Fruit fly (Drosophila melanogaster) whole organism, embryonic: ENCODE results near the gene Pxd.

Source experiments
- Asciz ChIP-seq: fragments of 200-800 bp; sonication (Bioruptor generic); optimal IDR thresholded peaks from 2 replicates; lab custom pipeline; 2017; ENCODE audit warnings: missing biosample characterization, mild to moderate bottlenecking, missing genetic modification characterization, missing genetic modification reagents
- BEAF-32 ChIP-seq: fragments of 200-800 bp; sonication (Bioruptor generic); optimal IDR thresholded peaks from 3 replicates; lab custom pipeline; 2017; ENCODE audit warnings: missing biosample characterization, missing genetic modification characterization, mild to moderate bottlenecking, moderate library complexity, missing genetic modification reagents
- C15 ChIP-seq: fragments of 200-800 bp; sonication (Bioruptor generic); IDR thresholded peaks from 3 replicates; pipeline ENCODE4 v1.3.6; 2022; ENCODE audit warnings: missing biosample characterization, missing genetic modification characterization
- CG10543 ChIP-seq: fragments of 200-800 bp; sonication (Bioruptor generic); optimal IDR thresholded peaks from 3 replicates; lab custom pipeline; 2017; ENCODE audit warnings: missing biosample characterization, mild to moderate bottlenecking, missing genetic modification characterization, moderate library complexity
- CG14710 ChIP-seq: fragments of 200-800 bp; sonication (Bioruptor generic); optimal IDR thresholded peaks from 3 replicates; lab custom pipeline; 2019; ENCODE audit warnings: missing biosample characterization, mild to moderate bottlenecking, missing genetic modification characterization, moderate library complexity
- CG15601 ChIP-seq: fragments of 200-800 bp; sonication (Bioruptor generic); optimal IDR thresholded peaks from 3 replicates; lab custom pipeline; 2019; ENCODE audit warnings: missing biosample characterization, mild to moderate bottlenecking, missing genetic modification characterization, moderate library complexity
- CG15696 ChIP-seq: fragments of 200-800 bp; sonication (Bioruptor generic); optimal IDR thresholded peaks from 2 replicates; lab custom pipeline; 2019; ENCODE audit warnings: missing biosample characterization, mild to moderate bottlenecking, missing genetic modification characterization, moderate library complexity
- CG16815 ChIP-seq: fragments of 200-800 bp; sonication (Bioruptor generic); optimal IDR thresholded peaks from 3 replicates; lab custom pipeline; 2017; ENCODE audit warnings: missing biosample characterization, mild to moderate bottlenecking, missing genetic modification characterization
- CG18764 ChIP-seq: fragments of 200-800 bp; sonication (Bioruptor generic); optimal IDR thresholded peaks from 3 replicates; lab custom pipeline; 2016; ENCODE audit warnings: missing biosample characterization, missing genetic modification characterization
- CG2120 ChIP-seq: fragments of 200-800 bp; sonication (Bioruptor generic); optimal IDR thresholded peaks from 3 replicates; lab custom pipeline; 2016; ENCODE audit warnings: missing biosample characterization, missing genetic modification characterization
- CG2199 ChIP-seq: fragments of 200-800 bp; sonication (Bioruptor generic); IDR thresholded peaks from 3 replicates; pipeline ENCODE4 v1.3.6; 2022; ENCODE audit warnings: missing biosample characterization, missing genetic modification characterization
- CG2712 ChIP-seq: fragments of 200-800 bp; optimal IDR thresholded peaks from 3 replicates; lab custom pipeline; 2019; ENCODE audit warnings: missing biosample characterization, mild to moderate bottlenecking, missing genetic modification characterization, moderate library complexity
- CTCF ChIP-seq: fragments of 200-800 bp; sonication (Bioruptor generic); optimal IDR thresholded peaks from 2 replicates; lab custom pipeline; 2017; ENCODE audit warnings: missing biosample characterization, mild to moderate bottlenecking, missing genetic modification characterization, moderate library complexity
- Dbx ChIP-seq: fragments of 200-800 bp; sonication (Bioruptor generic); IDR thresholded peaks from 3 replicates; pipeline ENCODE4 v1.3.6; 2022; ENCODE audit warnings: missing biosample characterization, missing genetic modification characterization
- Ets65A ChIP-seq: fragments of 200-800 bp; sonication (Bioruptor generic); peaks from one replicate; lab custom pipeline; 2016; ENCODE audit warnings: missing biosample characterization, missing genetic modification characterization
- Hr51 ChIP-seq, 2 experiments: fragments of 200-800 bp; sonication (Bioruptor generic); optimal IDR thresholded peaks; 2 replicates in 1 of 2; 3 replicates in 1 of 2; lab custom pipeline; 2016 to 2018; ENCODE audit warnings: missing biosample characterization in 2 of 2, missing genetic modification characterization in 2 of 2, mild to moderate bottlenecking in 1 of 2, moderate library complexity in 1 of 2
- Hr78 ChIP-seq, 2 experiments: fragments of 200-800 bp in 1 of 2; fragments of >200 bp in 1 of 2; sonication (Bioruptor generic) in 1 of 2; optimal IDR thresholded peaks; 2 replicates each; lab custom pipeline; 2017 to 2019; ENCODE audit warnings: missing biosample characterization in 2 of 2, missing genetic modification characterization in 2 of 2, mild to moderate bottlenecking in 1 of 2, moderate library complexity in 1 of 2
- Lim3 ChIP-seq: fragments of 200-800 bp; sonication (Bioruptor generic); IDR thresholded peaks from 2 replicates; pipeline ENCODE4 v1.3.6; 2022; ENCODE audit warnings: missing biosample characterization, missing genetic modification characterization
- Med ChIP-seq: fragments of 200-800 bp; sonication (Bioruptor generic); peaks from one replicate; lab custom pipeline; 2016; ENCODE audit warnings: missing biosample characterization, missing genetic modification characterization, mild to moderate bottlenecking, inconsistent platforms, moderate library complexity
- Meics ChIP-seq: fragments of 200-800 bp; sonication (Bioruptor generic); optimal IDR thresholded peaks from 2 replicates; lab custom pipeline; 2017; ENCODE audit warnings: missing biosample characterization, mild to moderate bottlenecking, missing genetic modification characterization
- Mrtf ChIP-seq: fragments of 200-800 bp; sonication (Bioruptor generic); IDR thresholded peaks from 3 replicates; pipeline ENCODE4 v1.3.6; 2022; ENCODE audit warnings: missing biosample characterization, missing genetic modification characterization
- Nf-YB ChIP-seq: fragments of 200-800 bp; sonication (Bioruptor generic); optimal IDR thresholded peaks from 3 replicates; lab custom pipeline; 2019; ENCODE audit warnings: missing biosample characterization, mild to moderate bottlenecking, missing genetic modification characterization, moderate library complexity
- Nf-YC ChIP-seq: fragments of 200-800 bp; optimal IDR thresholded peaks from 3 replicates; lab custom pipeline; 2019; ENCODE audit warnings: missing biosample characterization, mild to moderate bottlenecking, missing genetic modification characterization, moderate library complexity
- Rfx ChIP-seq: fragments of 200-800 bp; sonication (Bioruptor generic); IDR thresholded peaks from 2 replicates; pipeline ENCODE4 v1.3.6; 2022; ENCODE audit warnings: missing biosample characterization, missing genetic modification characterization
- TFAM ChIP-seq: fragments of 200-800 bp; sonication (Bioruptor generic); optimal IDR thresholded peaks from 2 replicates; lab custom pipeline; 2017; ENCODE audit warnings: missing biosample characterization, missing genetic modification characterization, inconsistent platforms
- Tbp ChIP-seq: fragments of >200 bp; optimal IDR thresholded peaks from 2 replicates; lab custom pipeline; 2018; ENCODE audit warnings: missing biosample characterization, missing genetic modification characterization
- abd-A ChIP-seq: fragments of 200-800 bp; sonication (Bioruptor generic); optimal IDR thresholded peaks from 3 replicates; lab custom pipeline; 2019; ENCODE audit warnings: missing biosample characterization, mild to moderate bottlenecking, missing genetic modification characterization, moderate library complexity
- bbx ChIP-seq: fragments of 200-800 bp; sonication (Bioruptor generic); IDR thresholded peaks from 2 replicates; pipeline ENCODE4 v1.3.6; 2022; ENCODE audit warnings: missing biosample characterization, missing genetic modification characterization; ENCODE audit not compliant: partially characterized antibody
- bcd ChIP-seq: fragments of 200-800 bp; sonication (Bioruptor generic); optimal IDR thresholded peaks from 2 replicates; lab custom pipeline; 2017; ENCODE audit warnings: missing biosample characterization, mild to moderate bottlenecking, missing genetic modification characterization
- bowl ChIP-seq: fragments of 200-800 bp; sonication (Bioruptor generic); IDR thresholded peaks from 2 replicates; pipeline ENCODE4 v1.3.6; 2022; ENCODE audit warnings: missing biosample characterization, missing genetic modification characterization
- chinmo ChIP-seq: fragments of 200-800 bp; sonication (Bioruptor generic); IDR thresholded peaks from 4 replicates; pipeline ENCODE4 v1.3.6; 2022; ENCODE audit warnings: missing biosample characterization, missing genetic modification characterization; ENCODE audit not compliant: partially characterized antibody
- dan ChIP-seq: fragments of 200-800 bp; sonication (Bioruptor generic); IDR thresholded peaks from 2 replicates; pipeline ENCODE4 v1.3.6; 2022; ENCODE audit warnings: missing biosample characterization, missing genetic modification characterization
- ems ChIP-seq: fragments of 200-800 bp; sonication (Bioruptor generic); optimal IDR thresholded peaks from 3 replicates; lab custom pipeline; 2016; ENCODE audit warnings: missing biosample characterization, missing genetic modification characterization
- her ChIP-seq: fragments of 200-800 bp; sonication (Bioruptor generic); optimal IDR thresholded peaks from 2 replicates; lab custom pipeline; 2016; ENCODE audit warnings: missing biosample characterization, missing genetic modification characterization
- hth ChIP-seq: fragments of >200 bp; optimal IDR thresholded peaks from 2 replicates; lab custom pipeline; 2017; ENCODE audit warnings: inconsistent platforms
- insv ChIP-seq, 2 experiments: fragments of 200-800 bp; sonication (Bioruptor generic); optimal IDR thresholded peaks; 3 replicates each; lab custom pipeline; 2016 to 2018; ENCODE audit warnings: missing biosample characterization in 2 of 2, missing genetic modification characterization in 2 of 2
- lbe ChIP-seq: fragments of 200-800 bp; sonication (Bioruptor generic); optimal IDR thresholded peaks from 2 replicates; lab custom pipeline; 2016; ENCODE audit warnings: missing biosample characterization, mild to moderate bottlenecking, missing genetic modification characterization
- pan ChIP-seq, 4 experiments: fragments of >200 bp in 3 of 4; fragments of 200-800 bp in 1 of 4; sonication (Bioruptor generic) in 1 of 4; optimal IDR thresholded peaks in 3 of 4; IDR thresholded peaks in 1 of 4; 2 replicates each; pipeline versions ENCODE4 v1.3.6 to Lab custom; 2017 to 2022; ENCODE audit warnings: missing biosample characterization in 2 of 4, missing genetic modification characterization in 2 of 4, mixed read lengths in 1 of 4
- seq ChIP-seq: fragments of 200-800 bp; sonication (Bioruptor generic); IDR thresholded peaks from 2 replicates; pipeline ENCODE4 v1.3.6; 2022; ENCODE audit warnings: missing biosample characterization, missing genetic modification characterization
- slbo ChIP-seq: fragments of 200-800 bp; sonication (Bioruptor generic); IDR thresholded peaks from 2 replicates; pipeline ENCODE4 v1.3.6; 2022; ENCODE audit warnings: missing biosample characterization, missing genetic modification characterization
- slou ChIP-seq: fragments of 200-800 bp; sonication (Bioruptor generic); optimal IDR thresholded peaks from 3 replicates; lab custom pipeline; 2016; ENCODE audit warnings: missing biosample characterization, missing genetic modification characterization
- unc-4 ChIP-seq: fragments of 200-800 bp; sonication (Bioruptor generic); IDR thresholded peaks from 2 replicates; pipeline ENCODE4 v1.3.6; 2022; ENCODE audit warnings: missing biosample characterization, missing genetic modification characterization; ENCODE audit not compliant: partially characterized antibody
- zfh1 ChIP-seq: fragments of 200-800 bp; sonication (Bioruptor generic); IDR thresholded peaks from 3 replicates; pipeline ENCODE4 v1.3.6; 2022; ENCODE audit warnings: missing biosample characterization, missing genetic modification characterization

Gene Pxd

DNA sequence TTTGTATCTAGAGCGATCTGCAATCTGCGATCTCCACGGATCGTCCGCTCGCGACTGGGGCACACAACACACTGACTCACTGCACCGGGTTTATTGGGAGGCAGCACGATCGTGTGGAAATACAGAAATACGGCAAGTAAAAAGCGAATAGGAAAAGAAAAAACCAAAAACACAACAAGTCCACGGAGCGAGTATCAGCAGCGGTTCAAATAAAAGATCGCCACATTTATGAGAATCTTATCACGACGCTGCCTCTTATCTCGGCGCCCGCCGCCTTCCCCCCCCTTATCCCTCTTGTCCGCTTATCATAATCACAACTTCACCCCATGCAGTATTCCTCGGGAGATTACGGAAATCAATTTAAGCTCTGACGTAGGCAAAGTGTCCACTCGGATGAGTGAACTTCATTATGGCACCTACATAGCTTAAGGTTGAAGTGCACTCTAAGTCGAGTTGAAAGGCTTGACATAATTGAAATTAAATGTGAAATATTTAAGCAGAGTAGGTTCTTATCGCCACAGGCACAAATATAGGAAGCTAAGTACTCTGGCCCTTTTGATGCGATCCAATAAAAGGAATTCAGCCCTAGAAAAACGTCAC lies 32.2 kb upstream of the Pxd start, which contains the start of gene AhcyL2 (continued):
- TF ChIP-seq CG10543 (GFP tag; lab: Kevin White, UChicago) (peak; percentile 88), bbx (no peak), CG18764 (GFP tag; lab: Kevin White, UChicago) (no peak), CG16815 (GFP tag; lab: Kevin White, UChicago) (no peak), Lim3 (GFP tag; lab: Robert Waterston, UW) (peak; percentile 38; the same call in 1 of the 2 replicates), CG2199 (GFP tag; lab: Robert Waterston, UW) (0 out of 3 replicates have a peak, but pooled peaks have one; percentile 47), her (no peak), Hr51 (GFP tag; optimal IDR thresholded peaks at IDR 0.05; lab: Kevin White, UChicago) (no peak), Tbp (no peak), TFAM (GFP tag; lab: Kevin White, UChicago) (no peak), BEAF-32 (GFP tag; lab: Kevin White, UChicago) (no peak), CG14710 (tag; lab: Kevin White, UChicago) (no peak), lbe (GFP tag; lab: Kevin White, UChicago) (peak; percentile 3), Asciz (peak; percentile 0), CG2120 (GFP tag; lab: Kevin White, UChicago) (no peak), Hr78 (GFP tag; optimal IDR thresholded peaks at IDR 0.05; lab: Kevin White, UChicago) (peak in 1 of 2 experiments; percentile 95)

DNA sequence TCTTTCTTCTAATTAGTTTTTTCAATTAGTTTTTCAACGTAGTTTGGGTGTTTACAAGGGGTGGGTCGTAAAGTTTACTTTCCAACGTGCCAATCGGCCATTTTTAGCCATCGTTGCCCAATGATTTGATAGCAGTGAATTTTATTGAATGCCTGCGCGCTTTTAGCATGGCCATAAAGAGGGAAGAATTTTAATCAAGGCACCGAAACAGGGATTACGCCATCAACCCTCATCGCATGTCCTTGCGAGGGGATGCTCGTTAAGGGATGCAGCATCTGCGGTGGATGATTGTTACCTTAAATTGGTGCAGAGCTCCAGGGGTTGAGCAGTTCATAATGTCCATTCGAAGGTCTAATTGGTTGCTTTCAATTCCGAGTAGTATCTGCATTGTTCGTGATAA lies 31.4 kb upstream of the Pxd start:
- peak; percentile 96 for TF ChIP-seq Nf-YB (GFP tag; lab: Kevin White, UChicago)
- TF ChIP-seq Med (GFP tag; lab: Kevin White, UChicago) = peak; percentile 45
- TF ChIP-seq Ets65A = peak; percentile 23
- 0 out of 3 replicates have a peak, but pooled peaks have one; percentile 30 for TF ChIP-seq zfh1 (GFP tag; lab: Robert Waterston, UW)
- no peak for TF ChIP-seq bcd
- no peak for TF ChIP-seq C15
- peak; percentile 75 for TF ChIP-seq abd-A
- TF ChIP-seq seq (GFP tag; lab: Robert Waterston, UW) = peak; percentile 94
- peak; percentile 12; the same call in 1 of the 2 replicates for TF ChIP-seq Rfx (GFP tag; lab: Robert Waterston, UW)
- TF ChIP-seq unc-4 (GFP tag; lab: Robert Waterston, UW) = no peak
- TF ChIP-seq Nf-YC = peak; percentile 96
- TF ChIP-seq chinmo (GFP tag; lab: Robert Waterston, UW) = 0 out of 4 replicates have a peak, but pooled peaks have one; percentile 13

DNA sequence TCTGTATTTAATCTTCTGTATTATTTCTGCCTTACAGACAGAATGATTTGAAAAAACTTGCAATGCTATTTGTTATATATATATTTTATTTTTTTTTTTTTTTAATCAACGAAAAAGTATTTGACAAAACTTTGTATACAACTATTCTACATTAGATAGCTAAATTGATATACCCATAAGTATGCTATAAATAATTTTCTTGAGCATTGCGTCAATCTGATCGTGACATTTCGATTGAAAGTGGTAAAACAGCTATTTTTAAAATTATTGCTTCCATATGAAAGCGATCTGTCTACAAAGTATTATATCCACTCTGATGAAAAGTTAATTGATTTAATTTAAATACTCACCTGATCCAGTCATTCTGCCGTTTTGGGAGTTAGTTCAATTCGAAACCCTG lies 30.2 kb upstream of the Pxd start:
- TF ChIP-seq slou (no peak), CG14710 (tag; lab: Kevin White, UChicago) (no peak), dan (GFP tag; lab: Robert Waterston, UW) (no peak), CG15601 (tag; lab: Kevin White, UChicago) (peak; percentile 98), CG2712 (tag; lab: Kevin White, UChicago) (no peak), ems (GFP tag; lab: Kevin White, UChicago) (no peak), hth (lab: Kevin White, UChicago) (no peak), insv (GFP tag; optimal IDR thresholded peaks at IDR 0.05; lab: Kevin White, UChicago) (no peak), pan (optimal IDR thresholded peaks at IDR 0.05; lab: Kevin White, UChicago) (no peak), pan (GFP tag; optimal IDR thresholded peaks at IDR 0.05 in 1 of 2, IDR thresholded peaks at IDR 0.05 in 1 of 2) (no peak), CG15696 (tag; lab: Kevin White, UChicago) (no peak), CTCF (GFP tag; lab: Kevin White, UChicago) (peak; percentile 20), bowl (no peak), Meics (GFP tag; lab: Kevin White, UChicago) (no peak), Dbx (GFP tag; lab: Robert Waterston, UW) (no peak), slbo (no peak), CG2199 (GFP tag; lab: Robert Waterston, UW) (peak; percentile 13; the same call in 1 of the 3 replicates), Mrtf (GFP tag; lab: Robert Waterston, UW) (no peak)
- TF ChIP-seq, all 482 proteins: peak for 3
